Fruit fly (Drosophila melanogaster) whole organism, pupa: ENCODE measurements around the gene CG42541.

ENCODE experiments used
- CG10348 ChIP-seq: fragments of 200-800 bp; sonication (Bioruptor generic); IDR thresholded peaks from 2 replicates; pipeline ENCODE4 v1.3.6; 2022; ENCODE audit warnings: missing biosample characterization, missing genetic modification characterization
- CG12605 ChIP-seq: fragments of 200-800 bp; sonication (Bioruptor generic); IDR thresholded peaks from 2 replicates; pipeline ENCODE4 v1.3.6; 2022; ENCODE audit warnings: missing biosample characterization, missing genetic modification characterization
- CG13204 ChIP-seq: fragments of 200-800 bp; sonication (Bioruptor generic); optimal IDR thresholded peaks from 2 replicates; lab custom pipeline; 2018; ENCODE audit warnings: missing biosample characterization, mild to moderate bottlenecking, missing genetic modification characterization, moderate library complexity
- CG14655 ChIP-seq: fragments of 200-800 bp; sonication (Bioruptor generic); optimal IDR thresholded peaks from 3 replicates; lab custom pipeline; 2017; ENCODE audit warnings: mild to moderate bottlenecking, missing biosample characterization, missing genetic modification reagents, missing genetic modification characterization
- CG15710 ChIP-seq: fragments of 200-800 bp; sonication (Bioruptor generic); optimal IDR thresholded peaks from 2 replicates; lab custom pipeline; 2018; ENCODE audit warnings: missing biosample characterization, mild to moderate bottlenecking, missing genetic modification characterization, moderate library complexity
- CG17806 ChIP-seq: fragments of 200-800 bp; sonication (Bioruptor generic); optimal IDR thresholded peaks from 2 replicates; lab custom pipeline; 2018; ENCODE audit warnings: missing biosample characterization, mild to moderate bottlenecking, missing genetic modification characterization, moderate library complexity
- CG32121 ChIP-seq: fragments of 200-800 bp; sonication (Bioruptor generic); IDR thresholded peaks from 2 replicates; pipeline ENCODE4 v1.3.6; 2022; ENCODE audit warnings: missing biosample characterization, missing genetic modification characterization
- CG34367 ChIP-seq: fragments of 200-800 bp; sonication (Bioruptor generic); optimal IDR thresholded peaks from 2 replicates; lab custom pipeline; 2018; ENCODE audit warnings: missing biosample characterization, mild to moderate bottlenecking, missing genetic modification characterization
- CG4496 ChIP-seq: fragments of 200-800 bp; sonication (Bioruptor generic); IDR thresholded peaks from 3 replicates; pipeline ENCODE4 v1.3.6; 2022; ENCODE audit warnings: missing biosample characterization, missing genetic modification characterization
- CG8159 ChIP-seq: fragments of 200-800 bp; sonication (Bioruptor generic); optimal IDR thresholded peaks from 3 replicates; lab custom pipeline; 2018; ENCODE audit warnings: missing biosample characterization, mild to moderate bottlenecking, missing genetic modification characterization, moderate library complexity
- CG8301 ChIP-seq: fragments of 200-800 bp; sonication (Bioruptor generic); optimal IDR thresholded peaks from 2 replicates; lab custom pipeline; 2018; ENCODE audit warnings: missing biosample characterization, mild to moderate bottlenecking, missing genetic modification characterization
- CG9948 ChIP-seq: fragments of 200-800 bp; sonication (Bioruptor generic); optimal IDR thresholded peaks from 2 replicates; lab custom pipeline; 2018; ENCODE audit warnings: missing biosample characterization, mild to moderate bottlenecking, missing genetic modification characterization, moderate library complexity
- D1 ChIP-seq: fragments of 200-800 bp; sonication (Bioruptor generic); optimal IDR thresholded peaks from 2 replicates; lab custom pipeline; 2018; ENCODE audit warnings: missing biosample characterization, mild to moderate bottlenecking, missing genetic modification characterization, moderate library complexity
- EcR ChIP-seq: fragments of 200-800 bp; sonication (Bioruptor generic); optimal IDR thresholded peaks from 3 replicates; lab custom pipeline; 2019; ENCODE audit warnings: missing biosample characterization, missing genetic modification characterization, mild to moderate bottlenecking, moderate library complexity, missing genetic modification reagents
- Ets98B ChIP-seq: fragments of 200-800 bp; sonication (Bioruptor generic); IDR thresholded peaks from 2 replicates; pipeline ENCODE4 v1.3.6; 2022; ENCODE audit warnings: missing biosample characterization, missing genetic modification characterization
- Pif1A ChIP-seq: fragments of 200-800 bp; sonication (Bioruptor generic); optimal IDR thresholded peaks from 3 replicates; lab custom pipeline; 2016; ENCODE audit warnings: missing biosample characterization, missing genetic modification characterization
- Pif1B ChIP-seq: fragments of 200-800 bp; sonication (Bioruptor generic); optimal IDR thresholded peaks from 3 replicates; lab custom pipeline; 2016; ENCODE audit warnings: missing biosample characterization, missing genetic modification characterization
- Snoo ChIP-seq: fragments of 200-800 bp; sonication (Bioruptor generic); optimal IDR thresholded peaks from 3 replicates; lab custom pipeline; 2017; ENCODE audit warnings: missing biosample characterization, mild to moderate bottlenecking, missing genetic modification characterization, inconsistent platforms
- fd96Ca ChIP-seq: fragments of 200-800 bp; sonication (Bioruptor generic); IDR thresholded peaks from 3 replicates; pipeline ENCODE4 v1.3.6; 2022; ENCODE audit warnings: missing biosample characterization, missing genetic modification characterization
- gl ChIP-seq: fragments of 200-800 bp; sonication (Bioruptor generic); optimal IDR thresholded peaks from 2 replicates; lab custom pipeline; 2018; ENCODE audit warnings: missing biosample characterization, mild to moderate bottlenecking, missing genetic modification characterization
- rn ChIP-seq: fragments of 200-800 bp; sonication (Bioruptor generic); IDR thresholded peaks from 2 replicates; pipeline ENCODE4 v1.3.6; 2022; ENCODE audit warnings: missing biosample characterization, missing genetic modification characterization

CG42541 gene

DNA sequence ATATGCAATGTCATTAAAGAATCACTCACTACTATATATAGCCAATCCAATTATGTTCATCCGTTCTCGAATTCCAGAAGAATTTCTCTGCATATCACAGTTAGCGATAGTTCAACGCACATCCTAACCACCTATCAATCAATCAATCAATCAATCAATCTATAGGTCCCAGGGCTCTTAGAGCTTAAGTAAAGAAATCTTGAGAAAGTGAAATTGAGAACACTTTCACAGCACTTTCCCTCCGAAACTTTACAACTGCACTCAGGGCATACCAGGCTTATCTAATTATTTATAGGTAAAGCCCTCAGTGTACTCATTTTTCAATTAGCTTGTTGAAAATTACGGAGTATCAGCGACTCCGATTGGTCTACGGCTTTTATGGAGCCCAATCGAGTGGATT lies 55.9 kb downstream of the CG42541 start:
- TF ChIP-seq CG9948 (tag; lab: Kevin White, UChicago) (no peak), CG10348 (no peak), Snoo (tag; lab: Kevin White, UChicago) (no peak), EcR (no peak), Ets98B (no peak), CG8301 (no peak), CG8159 (tag; lab: Kevin White, UChicago) (no peak), CG13204 (GFP tag; lab: Kevin White, UChicago) (no peak), CG32121 (GFP tag; lab: Robert Waterston, UW) (no peak), CG17806 (tag; lab: Kevin White, UChicago) (no peak), CG15710 (tag; lab: Kevin White, UChicago) (no peak), Pif1B (GFP tag; lab: Kevin White, UChicago) (no peak), CG14655 (GFP tag; lab: Kevin White, UChicago) (no peak), CG34367 (tag; lab: Kevin White, UChicago) (no peak), Pif1A (no peak), CG12605 (GFP tag; lab: Robert Waterston, UW) (no peak), gl (tag; lab: Kevin White, UChicago) (no peak)

DNA sequence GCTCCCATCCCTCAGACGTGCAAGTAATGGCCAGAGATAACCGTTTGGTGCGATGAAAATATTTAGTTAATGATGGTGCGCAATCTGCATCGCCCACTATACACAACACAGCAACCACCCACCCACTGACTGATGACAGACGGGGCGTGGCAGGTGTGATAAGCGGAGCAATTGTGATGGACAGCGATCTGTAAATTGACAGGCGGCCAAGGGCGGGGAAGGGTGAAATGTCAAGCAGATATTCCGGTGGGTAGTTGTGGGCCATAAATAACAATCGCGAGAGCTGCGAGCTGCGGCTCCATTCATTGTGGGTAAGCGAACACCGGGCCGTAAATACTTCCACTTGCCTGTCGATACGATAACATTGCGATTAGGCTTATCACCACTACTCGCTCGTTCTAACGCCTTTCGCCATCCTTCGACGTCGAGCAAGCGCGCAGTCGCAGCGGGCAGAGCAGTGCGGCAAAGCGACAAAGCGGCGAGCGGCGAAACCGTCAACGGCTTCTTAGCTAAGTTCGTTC lies 58.4 kb downstream of the CG42541 start, which contains the start of gene yin:
Gene yin, minus strand, starts transcription at position 51 of the 521 bp plus-strand sequence.
- 0 out of 2 replicates have a peak, but pooled peaks have one; percentile 13 for TF ChIP-seq Ets98B
- TF ChIP-seq CG15710 (tag; lab: Kevin White, UChicago): no peak
- TF ChIP-seq, all 21 proteins: peak for 1

DNA sequence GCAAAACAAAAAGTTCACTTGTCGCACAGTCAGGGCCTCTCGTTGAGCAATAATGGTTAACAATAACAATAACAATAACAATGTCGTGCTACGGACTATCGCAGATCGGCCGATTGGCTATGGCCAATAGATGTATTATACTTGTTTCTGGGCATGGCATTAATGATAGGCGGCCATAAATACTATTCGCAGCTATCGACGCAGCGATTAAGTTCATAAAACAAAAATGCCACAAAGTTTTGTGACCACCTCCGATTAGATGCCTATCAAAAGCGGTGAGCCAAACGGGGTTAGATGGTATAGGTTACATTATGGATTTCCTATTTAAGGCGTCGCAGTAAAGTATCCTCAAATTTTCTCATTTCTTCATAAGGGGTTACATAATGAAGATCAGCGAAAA lies 59.8 kb downstream of the CG42541 start:
- TF ChIP-seq Pif1A (no peak), fd96Ca (no peak), CG9948 (tag; lab: Kevin White, UChicago) (no peak), Pif1B (GFP tag; lab: Kevin White, UChicago) (no peak), CG17806 (tag; lab: Kevin White, UChicago) (no peak), CG12605 (GFP tag; lab: Robert Waterston, UW) (no peak), CG8301 (no peak), D1 (no peak), EcR (no peak), CG34367 (tag; lab: Kevin White, UChicago) (no peak), CG8159 (tag; lab: Kevin White, UChicago) (no peak), gl (tag; lab: Kevin White, UChicago) (no peak), Ets98B (no peak), CG10348 (no peak), rn (GFP tag; lab: Robert Waterston, UW) (no peak), CG15710 (tag; lab: Kevin White, UChicago) (no peak), CG4496 (GFP tag; lab: Robert Waterston, UW) (no peak), CG32121 (GFP tag; lab: Robert Waterston, UW) (no peak)

DNA sequence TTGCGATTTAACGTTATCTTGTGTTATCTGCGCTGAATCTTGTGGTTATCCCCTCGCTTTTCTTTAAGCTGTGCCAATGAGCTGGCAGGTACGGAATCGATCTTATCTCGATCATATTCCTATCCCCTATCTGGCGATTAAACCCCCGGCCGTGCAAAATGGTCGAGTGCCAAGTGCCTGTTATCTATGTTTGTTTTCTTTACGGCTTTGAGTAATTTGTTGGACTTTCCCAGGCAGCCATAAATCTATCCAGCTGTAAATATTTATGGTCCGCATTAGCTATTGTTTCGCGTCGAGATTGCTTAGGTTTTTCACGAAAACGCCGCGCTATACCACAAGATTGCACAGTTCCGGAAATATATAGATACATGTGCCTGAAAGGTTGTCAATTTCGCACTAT lies 61.3 kb downstream of the CG42541 start:
- no peak for TF ChIP-seq rn (GFP tag; lab: Robert Waterston, UW)
- no peak for TF ChIP-seq CG9948 (tag; lab: Kevin White, UChicago)
- no peak for TF ChIP-seq CG12605 (GFP tag; lab: Robert Waterston, UW)
- TF ChIP-seq Ets98B: no peak
- no peak for TF ChIP-seq fd96Ca

DNA sequence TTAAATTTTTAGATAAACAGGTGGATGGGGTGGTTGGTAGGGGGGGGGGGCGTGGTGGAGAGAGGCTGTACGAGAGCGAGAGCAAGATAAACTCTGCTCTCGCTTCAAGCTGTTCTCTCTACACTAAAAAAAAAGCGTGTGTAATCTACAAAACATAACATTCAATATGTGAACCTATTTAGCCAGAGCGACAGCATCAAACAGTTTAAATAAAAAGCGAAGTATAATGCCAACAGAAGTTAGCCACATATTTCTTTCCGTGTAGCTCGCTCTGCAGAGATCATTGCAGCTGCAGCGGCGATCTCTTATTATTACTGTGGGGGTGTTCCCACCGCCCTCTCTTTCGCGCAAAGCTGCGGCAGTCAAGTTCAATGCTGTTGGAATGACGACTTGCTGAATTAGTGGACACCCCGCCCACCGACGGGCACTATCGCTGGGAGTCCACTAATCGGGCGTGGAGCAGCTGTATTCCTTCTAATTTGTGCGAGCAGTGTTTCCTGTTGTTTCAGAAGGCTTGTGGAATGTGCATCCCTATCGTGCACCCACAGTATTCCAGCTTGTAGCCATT lies 61.8 kb downstream of the CG42541 start, which contains the start of gene CG2930:
Gene CG2930, plus strand, starts transcription at position 518 of the 568 bp plus-strand sequence.
- TF ChIP-seq Ets98B: peak; percentile 97
- TF ChIP-seq EcR: peak; percentile 44
- TF ChIP-seq CG8301: peak; percentile 90
- peak; percentile 97 for TF ChIP-seq Snoo (tag; lab: Kevin White, UChicago)
- TF ChIP-seq gl (tag; lab: Kevin White, UChicago): peak; percentile 93
- peak; percentile 98 for TF ChIP-seq CG4496 (GFP tag; lab: Robert Waterston, UW)
- TF ChIP-seq Pif1B (GFP tag; lab: Kevin White, UChicago): peak; percentile 94
- TF ChIP-seq CG15710 (tag; lab: Kevin White, UChicago): peak; percentile 97
- peak; percentile 95 for TF ChIP-seq CG8159 (tag; lab: Kevin White, UChicago)
- TF ChIP-seq D1: peak; percentile 71
- TF ChIP-seq CG9948 (tag; lab: Kevin White, UChicago): peak; percentile 91
- peak; percentile 91 for TF ChIP-seq rn (GFP tag; lab: Robert Waterston, UW)
- peak; percentile 96 for TF ChIP-seq CG12605 (GFP tag; lab: Robert Waterston, UW)
- peak; percentile 80 for TF ChIP-seq CG10348
- peak; percentile 97 for TF ChIP-seq CG34367 (tag; lab: Kevin White, UChicago)
- peak; percentile 90 for TF ChIP-seq CG13204 (GFP tag; lab: Kevin White, UChicago)
- peak; percentile 94 for TF ChIP-seq CG17806 (tag; lab: Kevin White, UChicago)
- TF ChIP-seq CG32121 (GFP tag; lab: Robert Waterston, UW): peak; percentile 97
- TF ChIP-seq CG14655 (GFP tag; lab: Kevin White, UChicago): peak; percentile 92
- TF ChIP-seq fd96Ca: peak; percentile 98
- TF ChIP-seq Pif1A: peak; percentile 92

DNA sequence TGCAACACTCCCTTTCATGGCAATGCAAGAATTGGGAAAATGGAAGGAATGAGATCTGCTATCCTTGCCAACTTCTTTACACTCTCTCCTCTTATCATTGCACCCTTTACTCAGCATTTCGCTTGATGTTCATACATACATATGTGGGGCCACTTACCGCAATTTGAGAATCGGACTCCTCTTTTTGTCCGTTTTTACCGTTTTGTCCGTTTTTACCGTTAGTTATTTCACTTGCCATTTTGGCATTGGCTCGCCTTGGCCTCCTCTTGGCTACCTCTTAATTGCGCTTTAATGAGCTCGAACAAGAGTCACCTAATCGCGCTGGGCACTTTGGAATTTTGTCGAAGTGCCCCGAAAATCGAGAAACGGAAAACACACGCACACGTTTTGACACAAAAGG lies 62.6 kb downstream of the CG42541 start:
- TF ChIP-seq D1: no peak
- no peak for TF ChIP-seq Pif1B (GFP tag; lab: Kevin White, UChicago)
- no peak for TF ChIP-seq CG12605 (GFP tag; lab: Robert Waterston, UW)
- no peak for TF ChIP-seq CG4496 (GFP tag; lab: Robert Waterston, UW)
- no peak for TF ChIP-seq CG14655 (GFP tag; lab: Kevin White, UChicago)
- TF ChIP-seq CG8301: no peak
- no peak for TF ChIP-seq CG9948 (tag; lab: Kevin White, UChicago)
- no peak for TF ChIP-seq CG34367 (tag; lab: Kevin White, UChicago)
- TF ChIP-seq Ets98B: no peak
